Worm (Caenorhabditis elegans) whole organism, L2 larva: ENCODE results near the gene ufm-1.
A peak's percentile ranks its signal among the peaks of the same experiment; 100 is the strongest.

ENCODE experiments used
- C34F6.9 ChIP-seq: fragments of 150-350 bp; optimal IDR thresholded peaks from 2 replicates; lab custom pipeline; 2014; ENCODE audit warnings: missing biosample characterization, missing genetic modification characterization
- R02D3.7 ChIP-seq: fragments of 150-350 bp; optimal IDR thresholded peaks from 2 replicates; lab custom pipeline; 2014; ENCODE audit warnings: missing biosample characterization, missing genetic modification characterization
- ZK546.5 ChIP-seq: sonication (generic microtip); optimal IDR thresholded peaks from 2 replicates; lab custom pipeline; 2017; ENCODE audit warnings: missing biosample characterization, missing genetic modification characterization
- alr-1 ChIP-seq: fragments of 150-350 bp; optimal IDR thresholded peaks from 2 replicates; lab custom pipeline; 2014; ENCODE audit warnings: missing biosample characterization, missing genetic modification characterization
- aly-2 ChIP-seq: fragments of 150-350 bp; optimal IDR thresholded peaks from 2 replicates; lab custom pipeline; 2014; ENCODE audit warnings: missing biosample characterization, missing genetic modification characterization
- ama-1 ChIP-seq: fragments of 150-350 bp; optimal IDR thresholded peaks from 2 replicates; lab custom pipeline; 2018; ENCODE audit warnings: inconsistent platforms
- blmp-1 ChIP-seq: sonication (generic microtip); optimal IDR thresholded peaks from 2 replicates; lab custom pipeline; 2017; ENCODE audit warnings: missing genetic modification characterization, mild to moderate bottlenecking, missing compliant biosample characterization, antibody characterized with exemption, moderate library complexity; ENCODE audit not compliant: insufficient read depth
- ceh-16 ChIP-seq: fragments of 150-350 bp; optimal IDR thresholded peaks from 2 replicates; lab custom pipeline; 2014; ENCODE audit warnings: missing biosample characterization, missing genetic modification characterization
- ceh-82 ChIP-seq: fragments of 150-350 bp; optimal IDR thresholded peaks from 2 replicates; lab custom pipeline; 2014; ENCODE audit warnings: missing biosample characterization, missing genetic modification characterization
- crh-2 ChIP-seq: sonication (generic microtip); optimal IDR thresholded peaks from 2 replicates; lab custom pipeline; 2017; ENCODE audit warnings: missing biosample characterization, missing genetic modification characterization
- dmd-4 ChIP-seq: sonication (generic microtip); optimal IDR thresholded peaks from 2 replicates; lab custom pipeline; 2017; ENCODE audit warnings: missing biosample characterization, missing genetic modification characterization
- egl-27 ChIP-seq: sonication (generic microtip); optimal IDR thresholded peaks from 3 replicates; lab custom pipeline; 2017; ENCODE audit warnings: missing biosample characterization, missing genetic modification reagents, missing genetic modification characterization
- elt-1 ChIP-seq: fragments of 150-350 bp; optimal IDR thresholded peaks from 2 replicates; lab custom pipeline; 2014; ENCODE audit warnings: missing biosample characterization, missing genetic modification characterization
- elt-3 ChIP-seq: sonication (generic microtip); optimal IDR thresholded peaks from 2 replicates; lab custom pipeline; 2017; ENCODE audit warnings: missing biosample characterization, missing genetic modification characterization
- fos-1 ChIP-seq: fragments of 150-350 bp; optimal IDR thresholded peaks from 2 replicates; lab custom pipeline; 2014; ENCODE audit warnings: missing biosample characterization, missing genetic modification characterization
- gmeb-1 ChIP-seq: fragments of 150-350 bp; optimal IDR thresholded peaks from 2 replicates; lab custom pipeline; 2014; ENCODE audit warnings: missing biosample characterization, missing genetic modification characterization
- lin-13 ChIP-seq: fragments of 150-350 bp; optimal IDR thresholded peaks from 2 replicates; lab custom pipeline; 2014; ENCODE audit warnings: missing biosample characterization, missing genetic modification reagents, missing genetic modification characterization
- lsy-2 ChIP-seq, 2 experiments: fragments of 150-350 bp in 1 of 2; sonication (generic microtip) in 1 of 2; optimal IDR thresholded peaks; 2 replicates each; lab custom pipeline; 2014 to 2017; ENCODE audit warnings: missing biosample characterization in 2 of 2, missing genetic modification characterization in 2 of 2
- mab-5 ChIP-seq: fragments of 150-350 bp; optimal IDR thresholded peaks from 2 replicates; lab custom pipeline; 2014; ENCODE audit warnings: missing biosample characterization, missing genetic modification characterization
- mbf-1 ChIP-seq: sonication (generic microtip); optimal IDR thresholded peaks from 2 replicates; lab custom pipeline; 2017; ENCODE audit warnings: missing biosample characterization, missing genetic modification characterization
- mdl-1 ChIP-seq, 2 experiments: fragments of 150-350 bp in 1 of 2; sonication (generic microtip) in 1 of 2; optimal IDR thresholded peaks; 2 replicates each; lab custom pipeline; 2017; ENCODE audit warnings: missing biosample characterization in 2 of 2, missing genetic modification characterization in 2 of 2
- nhr-10 ChIP-seq: sonication (generic microtip); optimal IDR thresholded peaks from 2 replicates; lab custom pipeline; 2017; ENCODE audit warnings: missing biosample characterization, missing genetic modification characterization
- nhr-12 ChIP-seq: fragments of 150-350 bp; optimal IDR thresholded peaks from 2 replicates; lab custom pipeline; 2014; ENCODE audit warnings: missing biosample characterization, missing genetic modification characterization
- nhr-129 ChIP-seq: fragments of 150-350 bp; optimal IDR thresholded peaks from 2 replicates; lab custom pipeline; 2014; ENCODE audit warnings: missing biosample characterization, missing genetic modification characterization
- peb-1 ChIP-seq: fragments of 150-350 bp; optimal IDR thresholded peaks from 2 replicates; lab custom pipeline; 2014; ENCODE audit warnings: missing biosample characterization, missing genetic modification characterization
- sem-4 ChIP-seq: fragments of 150-350 bp; optimal IDR thresholded peaks from 2 replicates; lab custom pipeline; 2014; ENCODE audit warnings: missing biosample characterization, missing genetic modification reagents, missing genetic modification characterization
- skn-1 ChIP-seq: sonication (generic microtip); optimal IDR thresholded peaks from 2 replicates; lab custom pipeline; 2017; ENCODE audit warnings: missing biosample characterization, missing genetic modification characterization
- sma-9 ChIP-seq, 2 experiments: fragments of 150-350 bp in 1 of 2; sonication (generic microtip) in 1 of 2; optimal IDR thresholded peaks; 2 replicates each; lab custom pipeline; 2014 to 2016; ENCODE audit warnings: missing genetic modification characterization in 2 of 2, mild to moderate bottlenecking in 1 of 2, missing biosample characterization in 1 of 2, missing compliant biosample characterization in 1 of 2, missing genetic modification reagents in 1 of 2, moderate library complexity in 1 of 2
- unc-39 ChIP-seq: fragments of 150-350 bp; optimal IDR thresholded peaks from 2 replicates; lab custom pipeline; 2014; ENCODE audit warnings: missing biosample characterization, missing genetic modification characterization
- unc-55 ChIP-seq: fragments of 150-350 bp; sonication (generic microtip); optimal IDR thresholded peaks from 3 replicates; lab custom pipeline; 2014; ENCODE audit warnings: missing biosample characterization, missing genetic modification reagents, missing genetic modification characterization
- unc-62 ChIP-seq: fragments of 150-350 bp; optimal IDR thresholded peaks from 2 replicates; lab custom pipeline; 2014; ENCODE audit warnings: missing biosample characterization, missing genetic modification reagents, missing genetic modification characterization
- ztf-11 ChIP-seq: sonication (generic microtip); optimal IDR thresholded peaks from 2 replicates; lab custom pipeline; 2017; ENCODE audit warnings: missing biosample characterization, missing genetic modification characterization

The ufm-1 gene

DNA sequence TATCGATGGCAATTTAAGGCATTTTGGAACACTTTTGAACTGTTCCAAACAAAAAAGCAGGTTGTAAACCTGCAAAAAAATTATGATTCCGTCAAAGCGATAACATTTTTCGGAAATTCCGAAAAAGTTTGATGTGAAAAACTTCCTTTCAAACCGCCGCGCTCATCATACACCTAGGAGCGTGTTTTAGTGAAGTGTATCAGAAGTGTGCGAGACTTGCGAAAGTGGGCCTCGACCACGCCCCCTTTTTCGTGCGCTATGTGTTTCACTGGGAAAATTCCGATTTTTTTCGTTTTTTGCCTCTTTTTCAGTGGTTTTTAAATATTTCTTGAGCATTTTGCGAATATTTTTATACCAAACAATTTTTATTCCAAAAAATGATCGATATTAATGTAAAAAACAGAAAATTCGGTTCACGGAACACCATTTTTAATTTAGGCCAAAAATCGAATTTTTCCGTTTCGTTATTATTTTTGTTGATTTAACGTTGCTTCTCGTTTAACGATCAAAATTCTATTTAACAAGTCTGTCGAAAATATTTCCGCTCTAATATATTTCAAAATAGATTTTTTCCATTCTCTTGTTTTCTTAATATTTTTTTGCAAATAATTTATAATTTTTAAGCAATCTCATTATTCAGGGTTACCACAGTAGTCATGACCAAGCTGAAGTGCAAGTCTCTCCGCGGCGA, 4.1 kb upstream of the ufm-1 start, which contains the start of gene rpl-35 (continued):
- TF ChIP-seq aly-2 (tag; lab: Kevin White, UChicago): no peak

DNA sequence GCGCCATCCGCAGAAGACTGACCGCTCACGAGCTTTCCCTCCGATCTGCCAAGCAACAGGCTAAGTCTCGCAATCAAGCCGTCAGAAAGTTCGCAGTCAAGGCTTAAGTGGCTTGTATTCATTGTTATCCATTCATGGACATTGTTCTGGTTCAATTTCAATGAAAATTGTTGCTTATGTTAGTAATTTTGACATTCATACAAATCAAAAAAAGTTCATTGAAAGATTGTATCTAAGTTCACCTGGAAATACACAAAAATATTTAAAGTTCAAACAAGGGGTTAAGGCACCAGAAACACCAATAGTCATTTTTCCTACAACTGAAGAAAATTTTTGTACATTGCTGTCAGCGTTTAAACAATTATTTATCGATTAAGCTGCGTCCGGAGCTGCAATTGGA, 3.3 kb upstream of the ufm-1 start:
- TF ChIP-seq sem-4 (no peak), mbf-1 (tag; lab: Kevin White, UChicago) (no peak), mab-5 (no peak), dmd-4 (tag; lab: Kevin White, UChicago) (no peak), ama-1 (lab: Kevin White, UChicago) (no peak), skn-1 (tag; lab: Kevin White, UChicago) (no peak), alr-1 (tag; lab: Kevin White, UChicago) (no peak), elt-1 (tag; lab: Kevin White, UChicago) (no peak), mdl-1 (tag; optimal IDR thresholded peaks at IDR 0.05; lab: Kevin White, UChicago) (no peak)

DNA sequence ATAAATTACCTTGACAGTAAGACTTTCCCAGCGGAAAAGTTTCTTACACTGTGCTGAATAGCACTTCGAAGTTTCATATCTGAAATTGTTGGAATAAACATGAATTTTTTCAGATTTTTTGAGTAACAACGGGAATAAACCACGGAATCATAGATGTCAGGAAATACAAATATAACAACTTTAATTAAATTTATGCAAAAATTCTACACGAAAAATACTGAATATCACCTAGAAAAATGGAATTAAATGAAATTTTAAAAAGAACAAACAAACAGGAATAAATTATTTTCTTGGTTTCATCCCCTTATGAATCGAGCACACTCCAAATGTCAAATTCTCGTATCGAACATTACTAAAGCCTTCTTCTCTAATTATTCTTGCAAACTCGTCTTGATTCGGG, 1.6 kb upstream of the ufm-1 start, which contains the start of gene tag-307:
Gene tag-307, minus strand, starts transcription at position 101 of the 400 bp plus-strand sequence.
- TF ChIP-seq gmeb-1 (tag; lab: Kevin White, UChicago) (no peak), R02D3.7 (tag; lab: Kevin White, UChicago) (no peak), nhr-10 (no peak)

- no peak for TF ChIP-seq nhr-12 (tag; lab: Kevin White, UChicago)
- TF ChIP-seq egl-27 (tag; lab: Kevin White, UChicago): no peak
These were observed 534 bp downstream of the ufm-1 start, which contains the start of gene tomm-7 for ce11 chrIII:7859313-7859712. TSS of gene tomm-7 (plus strand) at chrIII:7859613.

DNA sequence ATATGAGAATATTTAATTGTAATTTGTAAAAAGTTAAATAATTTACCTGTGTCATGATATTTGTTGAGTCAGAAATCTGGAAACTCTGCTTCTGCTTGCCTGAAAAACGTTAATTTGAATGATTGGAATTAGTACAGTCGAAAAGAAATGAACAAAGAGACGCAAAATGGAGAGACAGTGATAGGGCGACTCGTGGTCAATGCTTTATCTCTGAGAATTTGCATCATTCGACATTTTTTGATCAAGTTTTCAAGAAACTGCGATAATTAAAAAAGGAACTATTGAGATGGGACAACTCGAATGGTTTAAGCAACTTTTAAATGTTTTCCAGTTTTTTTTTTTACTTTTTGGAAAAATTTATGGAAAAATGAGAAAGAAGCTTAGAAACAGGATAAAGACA, 2.1 kb downstream of the ufm-1 start, which contains the start of gene cuc-1:
Gene cuc-1, minus strand, starts transcription at position 101 of the 400 bp plus-strand sequence.
- TF ChIP-seq crh-2 (tag; lab: Kevin White, UChicago) (no peak), fos-1 (tag; lab: Kevin White, UChicago) (peak; percentile 10)
- TF ChIP-seq, all 48 proteins: peak for 1

DNA sequence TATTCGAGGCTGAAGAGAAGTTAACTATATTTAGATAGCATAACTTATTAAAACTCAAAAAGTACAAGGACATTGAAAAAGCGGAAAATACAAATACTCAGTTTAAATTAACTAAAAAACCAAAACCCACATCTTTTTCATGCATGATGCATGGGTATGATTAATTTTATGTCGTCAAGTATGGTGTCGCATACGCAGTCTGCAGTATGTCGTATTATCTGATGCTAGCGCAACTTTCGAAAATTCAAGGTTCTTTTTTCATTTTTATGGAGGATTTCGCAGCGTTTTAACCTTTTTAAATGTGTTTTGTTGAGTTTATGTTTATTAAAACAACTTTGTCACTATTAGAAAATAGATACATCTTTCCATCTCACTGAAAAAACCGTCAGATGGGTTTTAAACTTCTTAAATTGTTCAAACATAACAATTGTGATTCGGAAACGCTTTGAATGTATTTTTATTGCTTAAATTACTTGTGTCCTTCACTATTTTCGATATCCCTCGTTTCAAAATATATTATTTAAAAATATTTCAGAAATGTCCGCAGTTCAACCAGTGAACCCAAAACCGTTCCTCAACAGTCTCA, 2.8 kb downstream of the ufm-1 start, which contains the start of gene snr-5:
Gene snr-5, plus strand, starts transcription at position 536 of the 586 bp plus-strand sequence.
- TF ChIP-seq ztf-11 (tag; lab: Kevin White, UChicago) (no peak), unc-55 (GFP tag; lab: Kevin White, UChicago) (no peak), unc-39 (no peak), nhr-129 (tag; lab: Kevin White, UChicago) (peak; percentile 25), aly-2 (tag; lab: Kevin White, UChicago) (no peak), C34F6.9 (tag; lab: Kevin White, UChicago) (peak; percentile 26), lsy-2 (tag; optimal IDR thresholded peaks at IDR 0.05; lab: Kevin White, UChicago) (peak in 1 of 2 experiments; percentile 59), ZK546.5 (no peak), lin-13 (GFP tag; lab: Kevin White, UChicago) (peak; percentile 27), gmeb-1 (tag; lab: Kevin White, UChicago) (no peak), sma-9 (GFP tag; optimal IDR thresholded peaks at IDR 0.05; lab: Kevin White, UChicago) (no peak), sma-9 (tag; optimal IDR thresholded peaks at IDR 0.05; lab: Kevin White, UChicago) (no peak), sem-4 (no peak), ceh-82 (tag; lab: Kevin White, UChicago) (no peak), unc-62 (no peak), elt-3 (tag; lab: Kevin White, UChicago) (no peak), blmp-1 (tag; lab: Kevin White, UChicago) (no peak), ceh-16 (no peak), peb-1 (tag; lab: Kevin White, UChicago) (no peak), elt-1 (tag; lab: Kevin White, UChicago) (no peak)
